Fruit fly (Drosophila melanogaster) whole organism: ENCODE data around the gene Reph.

ENCODE experiments used
- CG8478 ChIP-seq: fragments of >200 bp; optimal IDR thresholded peaks from 2 replicates; lab custom pipeline; 2018; ENCODE audit warnings: inconsistent platforms
- EcR ChIP-seq, 2 experiments: fragments of >200 bp; optimal IDR thresholded peaks; 2 replicates each; lab custom pipeline; 2017; ENCODE audit warnings: missing biosample characterization in 2 of 2, missing genetic modification characterization in 2 of 2, missing genetic modification reagents in 2 of 2
- pan ChIP-seq: fragments of >200 bp; optimal IDR thresholded peaks from 2 replicates; lab custom pipeline; 2017
- psq ChIP-seq: fragments of >200 bp; optimal IDR thresholded peaks from 2 replicates; lab custom pipeline; 2017

DNA sequence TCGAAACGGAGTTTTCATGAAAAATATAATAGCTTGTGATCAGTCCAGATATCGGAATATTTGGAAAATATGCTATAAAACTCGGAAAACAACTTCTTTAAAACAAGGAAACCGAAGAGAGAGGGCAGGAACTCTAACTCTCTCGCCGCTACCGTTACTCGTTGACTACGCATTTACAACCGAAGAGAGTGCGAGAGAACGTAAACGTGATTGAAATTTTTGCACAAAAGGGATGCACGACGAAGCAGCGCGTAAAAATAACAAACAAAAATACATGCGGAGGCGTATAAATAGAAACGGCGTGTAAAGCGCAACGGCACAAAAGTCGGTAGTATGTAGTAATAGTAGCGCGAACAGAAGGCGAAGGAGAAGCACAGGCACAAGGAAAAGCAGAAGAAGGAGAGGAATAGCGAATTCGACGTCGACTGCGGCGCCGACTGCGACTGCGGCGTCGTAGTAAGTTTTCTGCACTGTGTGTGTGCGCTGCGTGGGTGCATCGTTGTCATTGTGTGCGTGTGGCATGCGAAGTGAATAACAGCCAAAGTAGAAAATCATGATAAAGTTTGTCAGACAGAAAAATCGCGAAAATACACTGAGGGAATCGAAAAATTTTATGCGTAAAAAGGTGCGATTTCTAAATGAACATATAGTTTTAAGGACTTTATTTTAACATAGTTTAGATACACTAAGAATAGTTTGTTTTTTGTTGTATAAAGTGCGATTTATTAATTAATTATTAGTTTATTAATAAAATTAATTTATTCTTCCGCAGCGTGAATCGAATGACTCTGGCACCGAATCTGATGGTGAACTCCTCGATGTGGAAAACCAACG, 3.1 kb downstream of the Reph start:
- no peak for TF ChIP-seq psq (lab: Kevin White, UChicago)
- TF ChIP-seq pan, result no peak
- no peak for TF ChIP-seq CG8478 (lab: Kevin White, UChicago)
- TF ChIP-seq EcR (GFP tag; optimal IDR thresholded peaks at IDR 0.05; lab: Kevin White, UChicago), result no peak
